2 fruit fly cellular contexts compared by ENCODE assay signal in genomic region chr3L:18144620-18145019, dm6.
TF ChIP-seq lines count a peak whose summit lies in the region.

No protein-coding gene starts in this region.

- TF ChIP-seq CTCF in whole organism, embryonic (GFP tag; optimal IDR thresholded peaks at IDR 0.05; lab: Kevin White, UChicago) = no peak

TF ChIP-seq in whole organism, embryonic, 481 proteins besides CTCF, POLR2A, EP300 and RAD21 (continues in another document):
- no peak for TF ChIP-seq vnd (GFP tag; IDR thresholded peaks at IDR 0.05; lab: Robert Waterston, UW; ENCODE audit: partially characterized antibody)
- no peak for TF ChIP-seq CG31441 (GFP tag; IDR thresholded peaks at IDR 0.05; lab: Robert Waterston, UW)
- no peak for TF ChIP-seq CG16813 (GFP tag; IDR thresholded peaks at IDR 0.05; lab: Robert Waterston, UW; ENCODE audit: partially characterized antibody)
- TF ChIP-seq CG30020 (tag; optimal IDR thresholded peaks at IDR 0.05; lab: Kevin White, UChicago) = no peak
- TF ChIP-seq Atf-2 (GFP tag; optimal IDR thresholded peaks at IDR 0.05; lab: Kevin White, UChicago) = no peak
- no peak for TF ChIP-seq knrl (GFP tag; IDR thresholded peaks at IDR 0.05; lab: Robert Waterston, UW; ENCODE audit: partially characterized antibody)
- TF ChIP-seq CG11398 (GFP tag; optimal IDR thresholded peaks at IDR 0.05; lab: Kevin White, UChicago) = no peak
- no peak for TF ChIP-seq sima (GFP tag; optimal IDR thresholded peaks at IDR 0.05; lab: Kevin White, UChicago)
- no peak for TF ChIP-seq CG14860 (GFP tag; IDR thresholded peaks at IDR 0.05; lab: Robert Waterston, UW; ENCODE audit: partially characterized antibody)
- no peak for TF ChIP-seq Sox102F (GFP tag; optimal IDR thresholded peaks at IDR 0.05; lab: Kevin White, UChicago)
- no peak for TF ChIP-seq CG8944 (GFP tag; optimal IDR thresholded peaks at IDR 0.05; lab: Kevin White, UChicago)
- no peak for TF ChIP-seq Dip2 (GFP tag; IDR thresholded peaks at IDR 0.05; lab: Robert Waterston, UW)
- no peak for TF ChIP-seq Dbx (GFP tag; IDR thresholded peaks at IDR 0.05; lab: Robert Waterston, UW)
- TF ChIP-seq CG7357 (GFP tag; IDR thresholded peaks at IDR 0.05; lab: Robert Waterston, UW) = no peak
- no peak for TF ChIP-seq phol (tag; optimal IDR thresholded peaks at IDR 0.05; lab: Kevin White, UChicago)
- TF ChIP-seq CG4617 (GFP tag; optimal IDR thresholded peaks at IDR 0.05; lab: Kevin White, UChicago; ENCODE audit: borderline replicate concordance) = no peak
- TF ChIP-seq gce (GFP tag; IDR thresholded peaks at IDR 0.05; lab: Robert Waterston, UW) = no peak
- TF ChIP-seq tll (GFP tag; optimal IDR thresholded peaks at IDR 0.05; lab: Kevin White, UChicago) = no peak
- no peak for TF ChIP-seq sd (tag; optimal IDR thresholded peaks at IDR 0.05; lab: Kevin White, UChicago)
- no peak for TF ChIP-seq chn (GFP tag; optimal IDR thresholded peaks at IDR 0.05; lab: Kevin White, UChicago)
- TF ChIP-seq pho (GFP tag; optimal IDR thresholded peaks at IDR 0.05; lab: Kevin White, UChicago) = no peak
- TF ChIP-seq Trl (optimal IDR thresholded peaks at IDR 0.05; lab: Kevin White, UChicago) = no peak
- TF ChIP-seq Trl (GFP tag; optimal IDR thresholded peaks at IDR 0.05; lab: Kevin White, UChicago) = no peak
- TF ChIP-seq dmrt11E (tag; optimal IDR thresholded peaks at IDR 0.05; lab: Kevin White, UChicago) = no peak
- TF ChIP-seq Pdp1 (GFP tag; optimal IDR thresholded peaks at IDR 0.05; lab: Kevin White, UChicago) = no peak
- no peak for TF ChIP-seq CG7271 (tag; optimal IDR thresholded peaks at IDR 0.05; lab: Kevin White, UChicago)
- TF ChIP-seq CG12942 (GFP tag; optimal IDR thresholded peaks at IDR 0.05; lab: Kevin White, UChicago) = no peak
- peak; percentile 11 for TF ChIP-seq unpg (GFP tag; optimal IDR thresholded peaks at IDR 0.05; lab: Kevin White, UChicago)
- no peak for TF ChIP-seq wek (GFP tag; optimal IDR thresholded peaks at IDR 0.05; lab: Kevin White, UChicago)
- TF ChIP-seq CG5953 (GFP tag; IDR thresholded peaks at IDR 0.05; lab: Robert Waterston, UW) = no peak
- no peak for TF ChIP-seq ems (GFP tag; optimal IDR thresholded peaks at IDR 0.05; lab: Kevin White, UChicago)
- TF ChIP-seq Bdp1 (GFP tag; optimal IDR thresholded peaks at IDR 0.05; lab: Kevin White, UChicago) = no peak
- no peak for TF ChIP-seq z (GFP tag; IDR thresholded peaks at IDR 0.05; lab: Robert Waterston, UW)
- TF ChIP-seq CG17802 (tag; optimal IDR thresholded peaks at IDR 0.05; lab: Kevin White, UChicago) = no peak
- TF ChIP-seq Tbp (GFP tag; optimal IDR thresholded peaks at IDR 0.05; lab: Kevin White, UChicago) = no peak
- TF ChIP-seq kni (GFP tag; optimal IDR thresholded peaks at IDR 0.05; lab: Kevin White, UChicago) = no peak
- no peak for TF ChIP-seq CG30403 (GFP tag; optimal IDR thresholded peaks at IDR 0.05; lab: Kevin White, UChicago)
- TF ChIP-seq CG12219 (GFP tag; optimal IDR thresholded peaks at IDR 0.05; lab: Kevin White, UChicago) = no peak
- TF ChIP-seq CG2120 (GFP tag; optimal IDR thresholded peaks at IDR 0.05; lab: Kevin White, UChicago) = no peak
- TF ChIP-seq CG1024 (GFP tag; IDR thresholded peaks at IDR 0.05; lab: Robert Waterston, UW) = no peak
- no peak for TF ChIP-seq nmo (GFP tag; optimal IDR thresholded peaks at IDR 0.05; lab: Kevin White, UChicago)
- TF ChIP-seq CG18599 (GFP tag; optimal IDR thresholded peaks at IDR 0.05; lab: Kevin White, UChicago) = peak; percentile 52
- no peak for TF ChIP-seq sqz (GFP tag; optimal IDR thresholded peaks at IDR 0.05; lab: Kevin White, UChicago)
- TF ChIP-seq D19B (GFP tag; optimal IDR thresholded peaks at IDR 0.05; lab: Kevin White, UChicago) = no peak
- TF ChIP-seq Atf6 (GFP tag; IDR thresholded peaks at IDR 0.05; lab: Robert Waterston, UW) = peak; percentile 41; the same call in 1 of the 2 replicates
- no peak for TF ChIP-seq CG6272 (GFP tag; IDR thresholded peaks at IDR 0.05; lab: Robert Waterston, UW)
- TF ChIP-seq Gsc (GFP tag; IDR thresholded peaks at IDR 0.05; lab: Robert Waterston, UW) = no peak
- no peak for TF ChIP-seq psq (GFP tag; optimal IDR thresholded peaks at IDR 0.05; lab: Kevin White, UChicago)

TF ChIP-seq in whole organism, prepupa, 60 proteins besides CTCF, POLR2A, EP300 and RAD21:
- TF ChIP-seq svp (GFP tag; lab: Kevin White, UChicago) (no peak), OdsH (GFP tag; optimal IDR thresholded peaks at IDR 0.05; lab: Kevin White, UChicago) (no peak), fkh (GFP tag; optimal IDR thresholded peaks at IDR 0.05; lab: Kevin White, UChicago) (peak; percentile 83)

Comparison
In these comparisons a context has a peak if more than half of its experiments do, and no peak if none do; other contexts are left out.
1. Of the 7 proteins assayed by ChIP-seq in both whole organism, embryonic and whole organism, prepupa: peak only in whole organism, embryonic: Blimp-1 and CG6854; only in whole organism, prepupa: none; in both: none; in neither: 5.